Worm (Caenorhabditis elegans): Measurements from ENCODE around the gene C05D2.8.

C05D2.8 gene

ce11 chrIII:5610276-5610675 lies at the start of gene C05D2.8:
Gene C05D2.8 (minus strand): TSS chrIII:5610346.
- peak; percentile 20 for TF ChIP-seq pqm-1 (tag; optimal IDR thresholded peaks at IDR 0.05)
- TF ChIP-seq elt-2 (tag; optimal IDR thresholded peaks at IDR 0.05) = peak; percentile 81
- TF ChIP-seq hmg-11 (tag; optimal IDR thresholded peaks at IDR 0.05) = no peak

- TF ChIP-seq lin-39 (tag; optimal IDR thresholded peaks at IDR 0.05) (no peak), fkh-10 (GFP tag; optimal IDR thresholded peaks at IDR 0.05) (no peak), unc-62 (GFP tag; optimal IDR thresholded peaks at IDR 0.05) (no peak), elt-2 (tag; optimal IDR thresholded peaks at IDR 0.05) (no peak), sea-2 (GFP tag; optimal IDR thresholded peaks at IDR 0.05) (no peak)
These were observed 46.8 kb upstream of the C05D2.8 start, which contains the start of gene sdz-21 for ce11 chrIII:5656941-5657340. Gene sdz-21 (minus strand): TSS chrIII:5657041.

- no peak for TF ChIP-seq ztf-11 (tag; optimal IDR thresholded peaks at IDR 0.05)
- TF ChIP-seq nhr-77 (tag; optimal IDR thresholded peaks at IDR 0.05) = no peak
- peak; percentile 17 for TF ChIP-seq lin-15B (tag; optimal IDR thresholded peaks at IDR 0.05)
- peak; percentile 27 for TF ChIP-seq nhr-23 (tag; optimal IDR thresholded peaks at IDR 0.05)
- TF ChIP-seq ZK546.5 (tag; optimal IDR thresholded peaks at IDR 0.05) = no peak
- TF ChIP-seq nfya-1 (tag; optimal IDR thresholded peaks at IDR 0.05; ENCODE audit: insufficient read depth) = peak; percentile 19
- TF ChIP-seq snpc-4 (tag; optimal IDR thresholded peaks at IDR 0.05) = peak; percentile 97
- no peak for TF ChIP-seq egl-27 (tag; optimal IDR thresholded peaks at IDR 0.05)
- peak; percentile 62 for TF ChIP-seq nhr-43 (tag; optimal IDR thresholded peaks at IDR 0.05; ENCODE audit: poor library complexity, severe bottlenecking)
- peak; percentile 49 for TF ChIP-seq pqm-1 (tag; optimal IDR thresholded peaks at IDR 0.05)
- no peak for TF ChIP-seq nhr-12 (tag; optimal IDR thresholded peaks at IDR 0.05)
- TF ChIP-seq nhr-67 (tag; optimal IDR thresholded peaks at IDR 0.05) = no peak
- TF ChIP-seq lsy-12 (tag; optimal IDR thresholded peaks at IDR 0.05) = peak; percentile 71
- peak; percentile 13 for TF ChIP-seq hmg-11 (tag; optimal IDR thresholded peaks at IDR 0.05)
- TF ChIP-seq fkh-2 (tag; optimal IDR thresholded peaks at IDR 0.05) = no peak
- TF ChIP-seq ceh-28 (tag; optimal IDR thresholded peaks at IDR 0.05) = no peak
- no peak for TF ChIP-seq unc-39 (tag; optimal IDR thresholded peaks at IDR 0.05)
- TF ChIP-seq nhr-25 (tag; optimal IDR thresholded peaks at IDR 0.05) = peak; percentile 43
- TF ChIP-seq ama-1 (optimal IDR thresholded peaks at IDR 0.05) = peak; percentile 81
- TF ChIP-seq elt-3 (tag; optimal IDR thresholded peaks at IDR 0.05) = no peak
- TF ChIP-seq egl-5 (tag; optimal IDR thresholded peaks at IDR 0.05) = no peak
- TF ChIP-seq fkh-10 (GFP tag; optimal IDR thresholded peaks at IDR 0.05) = no peak
- TF ChIP-seq lin-39 (tag; optimal IDR thresholded peaks at IDR 0.05) = no peak
- TF ChIP-seq elt-2 (tag; optimal IDR thresholded peaks at IDR 0.05) = peak; percentile 31
- TF ChIP-seq fos-1 (tag; optimal IDR thresholded peaks at IDR 0.05) = no peak
- TF ChIP-seq R02D3.7 (tag; optimal IDR thresholded peaks at IDR 0.05) = peak; percentile 1
- peak; percentile 25 for TF ChIP-seq pha-4 (tag; optimal IDR thresholded peaks at IDR 0.05)
- TF ChIP-seq aly-2 (tag; optimal IDR thresholded peaks at IDR 0.05) = no peak
- no peak for TF ChIP-seq sea-2 (GFP tag; optimal IDR thresholded peaks at IDR 0.05)
- no peak for TF ChIP-seq eor-1 (tag; optimal IDR thresholded peaks at IDR 0.05)
- no peak for TF ChIP-seq skn-1 (tag; optimal IDR thresholded peaks at IDR 0.05)
- TF ChIP-seq zag-1 (tag; optimal IDR thresholded peaks at IDR 0.05) = no peak
- no peak for TF ChIP-seq unc-62 (GFP tag; optimal IDR thresholded peaks at IDR 0.05)
- no peak for TF ChIP-seq nhr-76 (tag; optimal IDR thresholded peaks at IDR 0.05)
These were observed 43.6 kb upstream of the C05D2.8 start for ce11 chrIII:5653692-5654105.

- no peak for TF ChIP-seq nhr-12 (tag; optimal IDR thresholded peaks at IDR 0.05)
- no peak for TF ChIP-seq elt-2 (tag; optimal IDR thresholded peaks at IDR 0.05)
- no peak for TF ChIP-seq zag-1 (tag; optimal IDR thresholded peaks at IDR 0.05)
- no peak for TF ChIP-seq ceh-9 (tag; optimal IDR thresholded peaks at IDR 0.05)
- no peak for TF ChIP-seq hmg-11 (tag; optimal IDR thresholded peaks at IDR 0.05)
These were observed 32.5 kb upstream of the C05D2.8 start for ce11 chrIII:5642692-5643091.

ce11 chrIII:5639893-5640292 lies 29.7 kb upstream of the C05D2.8 start:
- no peak for TF ChIP-seq pha-4 (tag; optimal IDR thresholded peaks at IDR 0.05)
- TF ChIP-seq snpc-4 (tag; optimal IDR thresholded peaks at IDR 0.05) = peak; percentile 20
- TF ChIP-seq hmg-11 (tag; optimal IDR thresholded peaks at IDR 0.05) = no peak
- TF ChIP-seq ama-1 (optimal IDR thresholded peaks at IDR 0.05) = no peak
- TF ChIP-seq fkh-10 (GFP tag; optimal IDR thresholded peaks at IDR 0.05) = peak; percentile 70
- peak; percentile 80 for TF ChIP-seq lin-39 (tag; optimal IDR thresholded peaks at IDR 0.05)
- TF ChIP-seq ceh-28 (tag; optimal IDR thresholded peaks at IDR 0.05) = no peak
- peak; percentile 85 for TF ChIP-seq nfya-1 (tag; optimal IDR thresholded peaks at IDR 0.05; ENCODE audit: insufficient read depth)
- no peak for TF ChIP-seq zag-1 (tag; optimal IDR thresholded peaks at IDR 0.05)
- TF ChIP-seq lin-15B (tag; optimal IDR thresholded peaks at IDR 0.05) = peak; percentile 36
